Fruit fly (Drosophila melanogaster): Measurements from ENCODE around the gene Ocho.

Gene Ocho

DNA sequence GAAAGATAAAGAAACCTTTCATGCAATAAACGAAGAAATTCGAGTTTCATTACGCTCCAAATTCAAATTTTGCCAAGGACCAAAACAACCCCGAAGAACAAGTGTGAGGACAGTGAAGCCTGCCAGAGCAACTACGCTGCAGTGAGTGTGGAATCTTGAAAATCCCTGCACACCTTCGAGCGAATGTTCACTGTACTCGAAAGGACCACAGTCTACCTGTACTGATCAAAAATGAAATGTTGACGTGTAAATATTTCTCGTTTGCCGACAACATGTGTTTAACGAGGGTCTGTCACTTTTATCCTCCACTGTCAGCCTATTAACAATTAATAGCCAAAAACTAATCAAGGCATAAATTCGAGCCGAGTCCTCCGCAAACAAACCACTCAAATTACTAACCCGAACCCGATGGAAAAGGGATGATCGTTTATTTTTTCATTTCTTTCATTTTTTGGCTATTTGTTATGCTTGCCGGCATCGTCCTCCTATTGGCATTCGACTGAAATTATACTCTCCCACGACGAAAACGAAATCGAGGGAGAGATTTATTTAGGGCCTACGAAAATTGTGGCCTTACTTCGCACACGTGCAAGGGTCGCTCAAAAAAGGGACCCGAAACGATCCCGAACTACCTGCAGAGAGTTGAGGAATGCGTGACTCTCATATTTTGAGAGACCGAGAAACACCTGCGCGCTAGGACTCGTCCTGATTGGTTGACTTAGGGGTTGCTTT lies 2.6 kb upstream of the Ocho start (continued):
- peak in 1 of 3 experiments; percentile 57 for TF ChIP-seq lola (GFP tag; optimal IDR thresholded peaks at IDR 0.05)
- TF ChIP-seq lov (optimal IDR thresholded peaks at IDR 0.05), result no peak
- 0 out of 3 replicates have a peak, but pooled peaks have one; percentile 59 for TF ChIP-seq lov (GFP tag; IDR thresholded peaks at IDR 0.05)
- TF ChIP-seq CG9215 (GFP tag; IDR thresholded peaks at IDR 0.05), result no peak
- TF ChIP-seq trh (GFP tag; optimal IDR thresholded peaks at IDR 0.05), result no peak
- TF ChIP-seq chn (GFP tag; optimal IDR thresholded peaks at IDR 0.05), result peak; percentile 20
- no peak for TF ChIP-seq ken (GFP tag; IDR thresholded peaks at IDR 0.05)
- no peak for TF ChIP-seq kay (GFP tag; optimal IDR thresholded peaks at IDR 0.05)
- peak; percentile 88 for TF ChIP-seq zen (tag; optimal IDR thresholded peaks at IDR 0.05)
- TF ChIP-seq CG11085 (GFP tag; IDR thresholded peaks at IDR 0.05), result no peak
- TF ChIP-seq kah (GFP tag; optimal IDR thresholded peaks at IDR 0.05), result no peak
- TF ChIP-seq phol (tag; optimal IDR thresholded peaks at IDR 0.05), result peak; percentile 23
- no peak for TF ChIP-seq her (GFP tag; optimal IDR thresholded peaks at IDR 0.05)
- peak; percentile 44; the same call in 1 of the 3 replicates for TF ChIP-seq CG17361 (GFP tag; IDR thresholded peaks at IDR 0.05)
- peak in 1 of 2 experiments; percentile 89 for TF ChIP-seq tll (GFP tag; optimal IDR thresholded peaks at IDR 0.05)
- peak; percentile 76 for TF ChIP-seq dmrt11E (tag; optimal IDR thresholded peaks at IDR 0.05)
- no peak for TF ChIP-seq jigr1 (GFP tag; IDR thresholded peaks at IDR 0.05)
- TF ChIP-seq CG16815 (GFP tag; optimal IDR thresholded peaks at IDR 0.05), result peak; percentile 49
- TF ChIP-seq chinmo (GFP tag; IDR thresholded peaks at IDR 0.05; ENCODE audit: partially characterized antibody), result no peak
- TF ChIP-seq usp (GFP tag; optimal IDR thresholded peaks at IDR 0.05), result no peak
- peak; percentile 1 for TF ChIP-seq CG18764 (GFP tag; optimal IDR thresholded peaks at IDR 0.05)
- TF ChIP-seq CG2202 (tag; optimal IDR thresholded peaks at IDR 0.05), result peak; percentile 18
- no peak for TF ChIP-seq CG9609 (GFP tag; optimal IDR thresholded peaks at IDR 0.05)
- peak; percentile 42 for TF ChIP-seq ac (GFP tag; optimal IDR thresholded peaks at IDR 0.05)
- peak; percentile 41 for TF ChIP-seq CG17829 (tag; optimal IDR thresholded peaks at IDR 0.05)

DNA sequence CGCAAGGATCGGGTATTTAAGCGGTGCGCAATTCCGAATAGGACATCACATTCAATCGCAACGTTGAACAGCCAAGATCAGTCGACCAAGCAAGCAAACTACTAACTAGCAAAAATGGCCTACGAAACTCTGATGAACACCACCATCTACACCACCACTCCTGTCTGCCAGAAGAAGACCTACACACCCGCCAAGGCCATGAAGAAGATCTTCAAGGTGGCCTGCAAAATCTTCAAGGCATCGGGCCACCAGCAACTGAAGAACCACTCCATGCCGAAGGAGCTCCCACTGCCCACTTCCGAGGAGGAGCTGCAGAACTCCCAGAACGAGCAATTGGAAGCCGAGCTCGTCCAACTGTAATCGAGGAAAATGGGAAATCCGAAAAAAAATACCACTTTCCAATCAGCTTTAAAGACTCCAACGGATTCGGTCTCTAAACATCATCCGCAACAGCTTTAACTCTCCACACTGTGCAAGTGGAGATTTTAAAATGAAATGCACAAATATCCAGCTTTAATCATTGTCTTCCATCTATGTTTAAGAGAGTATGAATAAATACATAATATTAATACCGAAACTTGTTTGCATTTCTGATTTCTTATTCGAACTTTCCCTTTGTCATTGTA lies 1.9 kb upstream of the Ocho start, which contains the start of gene Brd:
Brd (plus strand) TSS at position 43 of the 626 bp plus-strand sequence.
- TF ChIP-seq fd102C (GFP tag; optimal IDR thresholded peaks at IDR 0.05), result no peak
- peak; percentile 31 for TF ChIP-seq lilli (GFP tag; optimal IDR thresholded peaks at IDR 0.05)
- TF ChIP-seq Tbp (GFP tag; optimal IDR thresholded peaks at IDR 0.05), result peak; percentile 73
- 0 out of 3 replicates have a peak, but pooled peaks have one; percentile 3 for TF ChIP-seq ci (GFP tag; IDR thresholded peaks at IDR 0.05)
- no peak for TF ChIP-seq CG2875 (GFP tag; optimal IDR thresholded peaks at IDR 0.05)
- no peak for TF ChIP-seq CG14014 (GFP tag; IDR thresholded peaks at IDR 0.05)
- no peak for TF ChIP-seq Max (GFP tag; optimal IDR thresholded peaks at IDR 0.05)
- TF ChIP-seq chm (GFP tag; IDR thresholded peaks at IDR 0.05), result 0 out of 2 replicates have a peak, but pooled peaks have one; percentile 58
- TF ChIP-seq chn (GFP tag; optimal IDR thresholded peaks at IDR 0.05), result peak; percentile 22
- peak; percentile 16 for TF ChIP-seq Antp (GFP tag; optimal IDR thresholded peaks at IDR 0.05)
- peak; percentile 3 for TF ChIP-seq Hsf (GFP tag; optimal IDR thresholded peaks at IDR 0.05)
- peak in 1 of 2 experiments; percentile 96 for TF ChIP-seq insv (GFP tag; optimal IDR thresholded peaks at IDR 0.05)
- peak; percentile 82 for TF ChIP-seq vvl (GFP tag; IDR thresholded peaks at IDR 0.05)
- peak; percentile 58 for TF ChIP-seq Elba2 (GFP tag; optimal IDR thresholded peaks at IDR 0.05)
- peak; percentile 23; the same call in 1 of the 3 replicates for TF ChIP-seq zfh1 (GFP tag; IDR thresholded peaks at IDR 0.05)
- TF ChIP-seq pros (GFP tag; optimal IDR thresholded peaks at IDR 0.05), result peak; percentile 95
- no peak for TF ChIP-seq z (GFP tag; IDR thresholded peaks at IDR 0.05)
- TF ChIP-seq grn (GFP tag; optimal IDR thresholded peaks at IDR 0.05), result peak; percentile 7
- peak in 1 of 2 experiments; percentile 15 for TF ChIP-seq Hr51 (GFP tag; optimal IDR thresholded peaks at IDR 0.05)
- TF ChIP-seq tio (GFP tag; optimal IDR thresholded peaks at IDR 0.05), result no peak
- TF ChIP-seq lov (optimal IDR thresholded peaks at IDR 0.05), result no peak
- 0 out of 3 replicates have a peak, but pooled peaks have one; percentile 31 for TF ChIP-seq lov (GFP tag; IDR thresholded peaks at IDR 0.05)
- peak; percentile 14 for TF ChIP-seq CG4282 (GFP tag; optimal IDR thresholded peaks at IDR 0.05)
- no peak for TF ChIP-seq prd (optimal IDR thresholded peaks at IDR 0.05)
- peak; percentile 23; the same call in 1 of the 3 replicates for TF ChIP-seq prd (GFP tag; IDR thresholded peaks at IDR 0.05)
- peak; percentile 54 for TF ChIP-seq Med (GFP tag)
- peak; percentile 25 for TF ChIP-seq CG9876 (GFP tag; optimal IDR thresholded peaks at IDR 0.05)
